Fruit fly (Drosophila melanogaster): ENCODE measurements around the gene GCC185.

DNA sequence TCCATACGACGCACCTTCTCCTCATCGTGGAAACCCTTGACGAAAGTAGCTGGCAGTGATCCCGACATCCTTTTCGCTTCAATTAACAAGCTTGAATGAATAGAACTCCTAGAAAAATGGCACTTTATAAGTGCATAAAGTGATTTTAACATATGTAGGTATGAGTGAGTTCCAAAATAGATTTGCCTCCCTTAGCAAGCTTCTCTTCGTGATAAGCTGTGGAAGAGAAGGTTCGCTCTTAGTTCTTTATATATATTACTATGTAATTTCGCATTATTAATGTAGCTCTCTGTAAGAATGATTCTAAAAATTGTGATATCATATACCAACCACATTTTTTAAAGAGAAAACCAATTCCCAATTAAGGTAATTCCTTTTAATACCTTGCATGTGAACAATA, 26.1 kb upstream of the GCC185 start, which contains the start of gene CG3397:
- no peak for TF ChIP-seq EcR (GFP tag; optimal IDR thresholded peaks at IDR 0.05)
- no peak for TF ChIP-seq Dll (optimal IDR thresholded peaks at IDR 0.05)

Measured in whole organism.